Fruit fly (Drosophila melanogaster) whole organism, wandering third instar larva: ENCODE results near the gene CG34280.

Experiments used
- Abd-B ChIP-seq: fragments of >200 bp; optimal IDR thresholded peaks from 2 replicates; lab custom pipeline; 2017; ENCODE audit warnings: missing biosample characterization, missing genetic modification characterization
- CG32264 ChIP-seq: fragments of 200-800 bp; sonication (Bioruptor generic); optimal IDR thresholded peaks from 2 replicates; lab custom pipeline; 2016; ENCODE audit warnings: missing biosample characterization, missing genetic modification characterization
- CG9705 ChIP-seq: fragments of 200-800 bp; sonication (Bioruptor generic); optimal IDR thresholded peaks from 2 replicates; lab custom pipeline; 2018; ENCODE audit warnings: missing biosample characterization, mild to moderate bottlenecking, missing genetic modification characterization
- CrebA ChIP-seq: fragments of 200-800 bp; sonication (Bioruptor generic); optimal IDR thresholded peaks from 2 replicates; lab custom pipeline; 2016; ENCODE audit warnings: missing biosample characterization, mild to moderate bottlenecking, missing genetic modification characterization, borderline replicate concordance
- Dfd ChIP-seq: fragments of >200 bp; optimal IDR thresholded peaks from 2 replicates; lab custom pipeline; 2017; ENCODE audit warnings: missing biosample characterization, missing genetic modification characterization
- Dif ChIP-seq: fragments of 200-275, 200-300 bp; sonication (Bioruptor generic); optimal IDR thresholded peaks from 2 replicates; lab custom pipeline; 2018; ENCODE audit warnings: missing biosample characterization, missing genetic modification characterization; ENCODE audit not compliant: partially characterized antibody
- GATAd ChIP-seq: sonication (Bioruptor generic); optimal IDR thresholded peaks from 2 replicates; lab custom pipeline; 2016; ENCODE audit warnings: missing biosample characterization, missing genetic modification characterization
- HLH106 ChIP-seq: fragments of 200-800 bp; optimal IDR thresholded peaks from 3 replicates; lab custom pipeline; 2019; ENCODE audit warnings: missing biosample characterization, mild to moderate bottlenecking, missing genetic modification characterization, moderate library complexity
- Hnf4 ChIP-seq: fragments of 200-800 bp; sonication (Bioruptor generic); optimal IDR thresholded peaks from 2 replicates; lab custom pipeline; 2016; ENCODE audit warnings: missing biosample characterization, mild to moderate bottlenecking, missing genetic modification characterization
- Hr78 ChIP-seq: fragments of >200 bp; optimal IDR thresholded peaks from 2 replicates; lab custom pipeline; 2017; ENCODE audit warnings: missing biosample characterization, missing genetic modification characterization
- Hr83 ChIP-seq: fragments of 200-300 bp; sonication (Bioruptor generic); optimal IDR thresholded peaks from 2 replicates; lab custom pipeline; 2016; ENCODE audit warnings: missing biosample characterization, mild to moderate bottlenecking, missing genetic modification characterization, moderate library complexity; ENCODE audit not compliant: poor library complexity, severe bottlenecking
- Jra ChIP-seq: sonication (Bioruptor generic); optimal IDR thresholded peaks from 2 replicates; lab custom pipeline; 2016; ENCODE audit warnings: missing biosample characterization, missing genetic modification characterization
- Mio ChIP-seq: sonication (Bioruptor generic); optimal IDR thresholded peaks from 2 replicates; lab custom pipeline; 2016; ENCODE audit warnings: missing biosample characterization, missing genetic modification characterization
- Myc ChIP-seq: fragments of >200 bp; optimal IDR thresholded peaks from 2 replicates; lab custom pipeline; 2017
- N ChIP-seq: fragments of >200 bp; optimal IDR thresholded peaks from 2 replicates; lab custom pipeline; 2018; ENCODE audit warnings: missing biosample characterization, missing external identifiers, missing genetic modification characterization
- OdsH ChIP-seq: fragments of 200-800 bp; sonication (Bioruptor generic); optimal IDR thresholded peaks from 2 replicates; lab custom pipeline; 2016; ENCODE audit warnings: missing biosample characterization, mild to moderate bottlenecking, missing genetic modification characterization
- Rel ChIP-seq, 2 experiments: fragments of 200-800 bp; sonication (Bioruptor generic) in 1 of 2; optimal IDR thresholded peaks; 2 replicates in 1 of 2; 3 replicates in 1 of 2; lab custom pipeline; 2016 to 2019; ENCODE audit warnings: mild to moderate bottlenecking in 2 of 2, missing biosample characterization in 2 of 2, missing genetic modification characterization in 2 of 2, moderate library complexity in 1 of 2
- Sp1 ChIP-seq: fragments of 200-800 bp; sonication (Bioruptor generic); optimal IDR thresholded peaks from 3 replicates; lab custom pipeline; 2019; ENCODE audit warnings: missing biosample characterization, mild to moderate bottlenecking, missing genetic modification characterization, moderate library complexity
- Vsx2 ChIP-seq: fragments of 200-300, 225-300 bp; sonication (Bioruptor generic); optimal IDR thresholded peaks from 2 replicates; lab custom pipeline; 2018; ENCODE audit warnings: missing biosample characterization, missing genetic modification characterization; ENCODE audit not compliant: partially characterized antibody
- br ChIP-seq: fragments of 200-800 bp; sonication (Bioruptor generic); optimal IDR thresholded peaks from 2 replicates; lab custom pipeline; 2016; ENCODE audit warnings: missing biosample characterization, missing genetic modification characterization
- brk ChIP-seq: fragments of 200-800 bp; sonication (Bioruptor generic); optimal IDR thresholded peaks from 2 replicates; lab custom pipeline; 2016; ENCODE audit warnings: missing biosample characterization, mild to moderate bottlenecking, missing genetic modification characterization
- dl ChIP-seq, 2 experiments: fragments of 175-275, 200-275 bp in 1 of 2; fragments of 200-275 bp in 1 of 2; sonication (Bioruptor generic); optimal IDR thresholded peaks; lab custom pipeline; 2018; ENCODE audit warnings: mild to moderate bottlenecking in 2 of 2, missing biosample characterization in 2 of 2, missing genetic modification characterization in 2 of 2, moderate library complexity in 2 of 2; ENCODE audit not compliant: partially characterized antibody in 2 of 2, insufficient read depth in 1 of 2
- dmrt93B ChIP-seq: fragments of 200-800 bp; sonication (Bioruptor generic); optimal IDR thresholded peaks from 2 replicates; lab custom pipeline; 2018; ENCODE audit warnings: missing biosample characterization, mild to moderate bottlenecking, missing genetic modification characterization
- dsf ChIP-seq: sonication (Bioruptor generic); optimal IDR thresholded peaks from 2 replicates; lab custom pipeline; 2016; ENCODE audit warnings: missing biosample characterization, missing genetic modification characterization, borderline replicate concordance
- ey ChIP-seq: fragments of 200-800 bp; sonication (Bioruptor generic); optimal IDR thresholded peaks from 2 replicates; lab custom pipeline; 2016; ENCODE audit warnings: missing biosample characterization, missing genetic modification characterization
- foxo ChIP-seq, 2 experiments: fragments of 200-800 bp; sonication (Bioruptor generic); optimal IDR thresholded peaks; 2 replicates in 1 of 2; 3 replicates in 1 of 2; lab custom pipeline; 2016 to 2017; ENCODE audit warnings: missing biosample characterization in 2 of 2, missing genetic modification characterization in 2 of 2
- fru ChIP-seq: fragments of 200-800 bp; sonication (Bioruptor generic); optimal IDR thresholded peaks from 3 replicates; lab custom pipeline; 2016; ENCODE audit warnings: missing biosample characterization, mild to moderate bottlenecking, missing genetic modification characterization
- h ChIP-seq: fragments of 200-800 bp; sonication (Bioruptor generic); optimal IDR thresholded peaks from 3 replicates; lab custom pipeline; 2016; ENCODE audit warnings: missing biosample characterization, mild to moderate bottlenecking, missing genetic modification characterization
- jim ChIP-seq: fragments of 175-275, 200-325 bp; sonication (Bioruptor generic); optimal IDR thresholded peaks from 2 replicates; lab custom pipeline; 2016; ENCODE audit warnings: missing biosample characterization, mild to moderate bottlenecking, missing genetic modification characterization
- lola ChIP-seq: fragments of >200 bp; optimal IDR thresholded peaks from 2 replicates; lab custom pipeline; 2017; ENCODE audit warnings: missing biosample characterization, missing genetic modification characterization
- pan ChIP-seq: fragments of >200 bp; optimal IDR thresholded peaks from 2 replicates; lab custom pipeline; 2017
- psq ChIP-seq: fragments of 200-800 bp; sonication (Bioruptor generic); optimal IDR thresholded peaks from 3 replicates; lab custom pipeline; 2017; ENCODE audit warnings: missing biosample characterization, mild to moderate bottlenecking, missing genetic modification characterization, moderate library complexity
- rgr ChIP-seq: fragments of 200-800 bp; sonication (Bioruptor generic); optimal IDR thresholded peaks from 3 replicates; lab custom pipeline; 2016; ENCODE audit warnings: missing biosample characterization, mild to moderate bottlenecking, missing genetic modification characterization
- sage ChIP-seq: fragments of 200-800 bp; sonication (Bioruptor generic); optimal IDR thresholded peaks from 2 replicates; lab custom pipeline; 2016; ENCODE audit warnings: missing biosample characterization, mild to moderate bottlenecking, missing genetic modification characterization
- sv ChIP-seq: fragments of 200-800 bp; sonication (Bioruptor generic); optimal IDR thresholded peaks from 3 replicates; lab custom pipeline; 2016; ENCODE audit warnings: missing biosample characterization, missing genetic modification characterization
- tai ChIP-seq: sonication (Bioruptor generic); optimal IDR thresholded peaks from 2 replicates; lab custom pipeline; 2016; ENCODE audit warnings: missing biosample characterization, missing genetic modification characterization
- usp ChIP-seq: fragments of >200 bp; optimal IDR thresholded peaks from 2 replicates; lab custom pipeline; 2017; ENCODE audit warnings: missing biosample characterization, missing genetic modification characterization
- woc ChIP-seq: sonication (Bioruptor generic); optimal IDR thresholded peaks from 2 replicates; lab custom pipeline; 2016; ENCODE audit warnings: missing biosample characterization, mild to moderate bottlenecking, missing genetic modification characterization

Gene CG34280

dm6 chr3R:17394318-17395188, 9.0 kb downstream of the CG34280 start, which contains the start of gene CREG:
Gene CREG, minus strand, starts transcription at chr3R:17394640.
- TF ChIP-seq HLH106 (peak; percentile 15), sv (GFP tag; lab: Kevin White, UChicago) (no peak), brk (no peak), GATAd (GFP tag; lab: Kevin White, UChicago) (no peak), Dif (GFP tag; lab: Kevin White, UChicago) (no peak), foxo (GFP tag; optimal IDR thresholded peaks at IDR 0.05; lab: Kevin White, UChicago) (peak in 1 of 2 experiments; percentile 48), tai (GFP tag; lab: Kevin White, UChicago) (peak; percentile 19), sage (GFP tag; lab: Kevin White, UChicago) (no peak), rgr (peak; percentile 32), Myc (lab: Kevin White, UChicago) (no peak), psq (GFP tag; lab: Kevin White, UChicago) (peak; percentile 43), CG9705 (GFP tag; lab: Kevin White, UChicago) (no peak), Jra (peak; percentile 42), Hnf4 (GFP tag; lab: Kevin White, UChicago) (no peak), CG32264 (no peak), Vsx2 (GFP tag; lab: Kevin White, UChicago) (no peak), woc (GFP tag; lab: Kevin White, UChicago) (peak; percentile 70), ey (peak; percentile 32), Hr78 (GFP tag; lab: Kevin White, UChicago) (no peak), CrebA (GFP tag; lab: Kevin White, UChicago) (no peak), Rel (GFP tag; optimal IDR thresholded peaks at IDR 0.05; lab: Kevin White, UChicago) (no peak), Rel (tag; optimal IDR thresholded peaks at IDR 0.05; lab: Kevin White, UChicago) (peak; percentile 34), Dfd (GFP tag; lab: Kevin White, UChicago) (peak; percentile 0), Hr83 (GFP tag; lab: Kevin White, UChicago) (peak; percentile 66), Abd-B (GFP tag; lab: Kevin White, UChicago) (no peak), pan (peak; percentile 79), N (GFP tag; lab: Kevin White, UChicago) (no peak), fru (peak; percentile 39), usp (GFP tag; lab: Kevin White, UChicago) (no peak), dl (GFP tag; optimal IDR thresholded peaks at IDR 0.05; lab: Kevin White, UChicago; ENCODE audit: insufficient read depth in 1 of 2, partially characterized antibody in 2 of 2) (no peak), lola (no peak), Mio (no peak), jim (GFP tag; lab: Kevin White, UChicago) (no peak), Sp1 (GFP tag; lab: Kevin White, UChicago) (peak; percentile 34), dsf (GFP tag; lab: Kevin White, UChicago) (no peak), br (GFP tag; lab: Kevin White, UChicago) (peak; percentile 5), h (GFP tag; lab: Kevin White, UChicago) (no peak), dmrt93B (GFP tag; lab: Kevin White, UChicago) (peak; percentile 37), OdsH (peak; percentile 4)

dm6 chr3R:17391313-17391845, 12.1 kb downstream of the CG34280 start, which contains the start of the genes Brf and sds22:
Gene Brf, minus strand, starts transcription at chr3R:17391337.
Gene sds22, plus strand, starts transcription at chr3R:17391594.
- TF ChIP-seq dl (GFP tag; optimal IDR thresholded peaks at IDR 0.05; lab: Kevin White, UChicago; ENCODE audit: insufficient read depth in 1 of 2, partially characterized antibody in 2 of 2) (no peak), Dfd (GFP tag; lab: Kevin White, UChicago) (peak; percentile 79), CG9705 (GFP tag; lab: Kevin White, UChicago) (peak; percentile 95), brk (peak; percentile 97), Mio (peak; percentile 76), Sp1 (GFP tag; lab: Kevin White, UChicago) (peak; percentile 95), fru (peak; percentile 95), Abd-B (GFP tag; lab: Kevin White, UChicago) (no peak), sage (GFP tag; lab: Kevin White, UChicago) (peak; percentile 89), CG32264 (peak; percentile 92), lola (no peak), dsf (GFP tag; lab: Kevin White, UChicago) (peak; percentile 91), Rel (GFP tag; optimal IDR thresholded peaks at IDR 0.05; lab: Kevin White, UChicago) (peak; percentile 18), Rel (tag; optimal IDR thresholded peaks at IDR 0.05; lab: Kevin White, UChicago) (peak; percentile 79), rgr (peak; percentile 97), br (GFP tag; lab: Kevin White, UChicago) (peak; percentile 95), GATAd (GFP tag; lab: Kevin White, UChicago) (peak; percentile 93), dmrt93B (GFP tag; lab: Kevin White, UChicago) (peak; percentile 93), Dif (GFP tag; lab: Kevin White, UChicago) (no peak), usp (GFP tag; lab: Kevin White, UChicago) (no peak), OdsH (peak; percentile 95), woc (GFP tag; lab: Kevin White, UChicago) (peak; percentile 98), Myc (lab: Kevin White, UChicago) (peak; percentile 47), Hnf4 (GFP tag; lab: Kevin White, UChicago) (peak; percentile 97), Jra (peak; percentile 94), ey (peak; percentile 96), foxo (GFP tag; optimal IDR thresholded peaks at IDR 0.05; lab: Kevin White, UChicago) (peak; percentile 45 to 97), Hr83 (GFP tag; lab: Kevin White, UChicago) (peak; percentile 60), pan (no peak), CrebA (GFP tag; lab: Kevin White, UChicago) (no peak), psq (GFP tag; lab: Kevin White, UChicago) (peak; percentile 94), HLH106 (peak; percentile 97), Hr78 (GFP tag; lab: Kevin White, UChicago) (no peak), tai (GFP tag; lab: Kevin White, UChicago) (peak; percentile 97), Vsx2 (GFP tag; lab: Kevin White, UChicago) (no peak), h (GFP tag; lab: Kevin White, UChicago) (peak; percentile 97), N (GFP tag; lab: Kevin White, UChicago) (no peak)
